Fruit fly (Drosophila melanogaster) whole organism, embryonic: ENCODE results near the gene stv.
A peak's percentile ranks its signal among the peaks of the same experiment; 100 is the strongest.

ENCODE experiments used
- CG10209 ChIP-seq: fragments of 200-800 bp; sonication (Bioruptor generic); optimal IDR thresholded peaks from 3 replicates; lab custom pipeline; 2017; ENCODE audit warnings: missing biosample characterization, mild to moderate bottlenecking, missing genetic modification characterization, missing genetic modification reagents
- CG10267 ChIP-seq: fragments of 200-800 bp; sonication (Bioruptor generic); optimal IDR thresholded peaks from 2 replicates; lab custom pipeline; 2018; ENCODE audit warnings: missing biosample characterization, mild to moderate bottlenecking, missing genetic modification characterization, moderate library complexity
- CG10979 ChIP-seq: fragments of 200-800 bp; sonication (Bioruptor generic); optimal IDR thresholded peaks from 2 replicates; lab custom pipeline; 2018; ENCODE audit warnings: missing biosample characterization, mild to moderate bottlenecking, missing genetic modification characterization, moderate library complexity
- CG11085 ChIP-seq: fragments of 200-800 bp; sonication (Bioruptor generic); IDR thresholded peaks from 2 replicates; pipeline ENCODE4 v1.3.6; 2022; ENCODE audit warnings: missing biosample characterization, missing genetic modification characterization
- CG12769 ChIP-seq: fragments of 200-800 bp; sonication (Bioruptor generic); optimal IDR thresholded peaks from 2 replicates; lab custom pipeline; 2019; ENCODE audit warnings: missing biosample characterization, mild to moderate bottlenecking, missing genetic modification characterization, moderate library complexity
- CG13894 ChIP-seq: fragments of 200-800 bp; sonication (Bioruptor generic); optimal IDR thresholded peaks from 3 replicates; lab custom pipeline; 2018; ENCODE audit warnings: missing biosample characterization, mild to moderate bottlenecking, missing genetic modification characterization, moderate library complexity
- CG17829 ChIP-seq: fragments of 200-800 bp; optimal IDR thresholded peaks from 2 replicates; lab custom pipeline; 2019; ENCODE audit warnings: missing biosample characterization, mild to moderate bottlenecking, missing genetic modification characterization, moderate library complexity
- CG1832 ChIP-seq: fragments of 200-800 bp; sonication (Bioruptor generic); optimal IDR thresholded peaks from 2 replicates; lab custom pipeline; 2017; ENCODE audit warnings: missing biosample characterization, mild to moderate bottlenecking, missing genetic modification characterization, inconsistent platforms
- CG2120 ChIP-seq: fragments of 200-800 bp; sonication (Bioruptor generic); optimal IDR thresholded peaks from 3 replicates; lab custom pipeline; 2016; ENCODE audit warnings: missing biosample characterization, missing genetic modification characterization
- CG31365 ChIP-seq: fragments of 200-800 bp; sonication (Bioruptor generic); optimal IDR thresholded peaks from 2 replicates; lab custom pipeline; 2018; ENCODE audit warnings: missing biosample characterization, mild to moderate bottlenecking, missing genetic modification characterization
- CG33213 ChIP-seq: fragments of 200-800 bp; sonication (Bioruptor generic); optimal IDR thresholded peaks from 3 replicates; lab custom pipeline; 2016; ENCODE audit warnings: missing biosample characterization, missing genetic modification characterization
- CG4328 ChIP-seq: fragments of 200-800 bp; sonication (Bioruptor generic); optimal IDR thresholded peaks from 3 replicates; lab custom pipeline; 2017; ENCODE audit warnings: missing biosample characterization, missing genetic modification reagents, missing genetic modification characterization
- CG4854 ChIP-seq: fragments of 200-800 bp; sonication (Bioruptor generic); optimal IDR thresholded peaks from 2 replicates; lab custom pipeline; 2016; ENCODE audit warnings: missing biosample characterization, missing genetic modification characterization, inconsistent platforms
- CG6272 ChIP-seq: fragments of 200-800 bp; sonication (Bioruptor generic); IDR thresholded peaks from 2 replicates; pipeline ENCODE4 v1.3.6; 2022; ENCODE audit warnings: missing biosample characterization, missing genetic modification characterization
- CG6683 ChIP-seq: fragments of 200-800 bp; sonication (Bioruptor generic); optimal IDR thresholded peaks from 2 replicates; lab custom pipeline; 2017; ENCODE audit warnings: missing biosample characterization, mild to moderate bottlenecking, missing genetic modification characterization, missing genetic modification reagents
- CG6854 ChIP-seq: fragments of 200-800 bp; sonication (Bioruptor generic); optimal IDR thresholded peaks from 3 replicates; lab custom pipeline; 2017; ENCODE audit warnings: missing biosample characterization, mild to moderate bottlenecking, missing genetic modification characterization
- CG7357 ChIP-seq: fragments of 200-800 bp; sonication (Bioruptor generic); IDR thresholded peaks from 3 replicates; pipeline ENCODE4 v1.3.6; 2022; ENCODE audit warnings: missing biosample characterization, missing genetic modification characterization
- CG7372 ChIP-seq: fragments of 200-800 bp; sonication (Bioruptor generic); IDR thresholded peaks from 2 replicates; pipeline ENCODE4 v1.3.6; 2022; ENCODE audit warnings: missing biosample characterization, missing genetic modification characterization
- CG7928 ChIP-seq: fragments of 200-800 bp; sonication (Bioruptor generic); optimal IDR thresholded peaks from 2 replicates; lab custom pipeline; 2017; ENCODE audit warnings: missing biosample characterization, mild to moderate bottlenecking, missing genetic modification characterization
- CG8944 ChIP-seq: fragments of 200-800 bp; sonication (Bioruptor generic); optimal IDR thresholded peaks from 3 replicates; lab custom pipeline; 2016; ENCODE audit warnings: missing biosample characterization, missing genetic modification characterization
- CHES-1-like ChIP-seq: fragments of 200-800 bp; sonication (Bioruptor generic); optimal IDR thresholded peaks from 2 replicates; lab custom pipeline; 2016; ENCODE audit warnings: missing biosample characterization, missing genetic modification characterization
- Camta ChIP-seq: fragments of 200-800 bp; sonication (Bioruptor generic); optimal IDR thresholded peaks from 2 replicates; lab custom pipeline; 2016; ENCODE audit warnings: missing biosample characterization, missing genetic modification characterization
- Dll ChIP-seq: fragments of 200-800 bp; sonication (Bioruptor generic); IDR thresholded peaks from 4 replicates; pipeline ENCODE4 v1.3.6; 2022; ENCODE audit warnings: missing biosample characterization, missing genetic modification characterization; ENCODE audit not compliant: partially characterized antibody
- Dref ChIP-seq: fragments of 200-800 bp; sonication (Bioruptor generic); IDR thresholded peaks from 2 replicates; pipeline ENCODE4 v1.3.6; 2022; ENCODE audit warnings: missing biosample characterization, missing genetic modification characterization
- Hr78 ChIP-seq, 2 experiments: fragments of 200-800 bp in 1 of 2; fragments of >200 bp in 1 of 2; sonication (Bioruptor generic) in 1 of 2; optimal IDR thresholded peaks; 2 replicates each; lab custom pipeline; 2017 to 2019; ENCODE audit warnings: missing biosample characterization in 2 of 2, missing genetic modification characterization in 2 of 2, mild to moderate bottlenecking in 1 of 2, moderate library complexity in 1 of 2
- Sox100B ChIP-seq: fragments of 200-800 bp; sonication (Bioruptor generic); optimal IDR thresholded peaks from 3 replicates; lab custom pipeline; 2018; ENCODE audit warnings: missing biosample characterization, mild to moderate bottlenecking, missing genetic modification characterization
- Xrp1 ChIP-seq: fragments of 200-800 bp; sonication (Bioruptor generic); IDR thresholded peaks from 2 replicates; pipeline ENCODE4 v1.3.6; 2022; ENCODE audit warnings: missing biosample characterization, missing genetic modification characterization
- bab2 ChIP-seq: fragments of 200-800 bp; sonication (Bioruptor generic); optimal IDR thresholded peaks from 2 replicates; lab custom pipeline; 2016; ENCODE audit warnings: missing biosample characterization, missing genetic modification characterization
- bbx ChIP-seq: fragments of 200-800 bp; sonication (Bioruptor generic); IDR thresholded peaks from 2 replicates; pipeline ENCODE4 v1.3.6; 2022; ENCODE audit warnings: missing biosample characterization, missing genetic modification characterization; ENCODE audit not compliant: partially characterized antibody
- bsh ChIP-seq, 2 experiments: fragments of 200-800 bp; sonication (Bioruptor generic); optimal IDR thresholded peaks; 2 replicates each; lab custom pipeline; 2017 to 2018; ENCODE audit warnings: mild to moderate bottlenecking in 2 of 2, missing biosample characterization in 2 of 2, missing genetic modification characterization in 2 of 2, moderate library complexity in 1 of 2
- cwo ChIP-seq: fragments of 200-800 bp; sonication (Bioruptor generic); optimal IDR thresholded peaks from 3 replicates; lab custom pipeline; 2017; ENCODE audit warnings: missing biosample characterization, missing genetic modification characterization, mild to moderate bottlenecking, moderate library complexity, missing genetic modification reagents
- dati ChIP-seq: fragments of 200-800 bp; sonication (Bioruptor generic); IDR thresholded peaks from 2 replicates; pipeline ENCODE4 v1.3.6; 2022; ENCODE audit warnings: missing biosample characterization, missing genetic modification characterization
- gcm ChIP-seq: fragments of 200-800 bp; sonication (Bioruptor generic); optimal IDR thresholded peaks from 2 replicates; lab custom pipeline; 2019; ENCODE audit warnings: missing biosample characterization, mild to moderate bottlenecking, missing genetic modification characterization, moderate library complexity
- hb ChIP-seq: fragments of 200-800 bp; sonication (Bioruptor generic); IDR thresholded peaks from 3 replicates; pipeline ENCODE4 v1.3.6; 2022; ENCODE audit warnings: missing biosample characterization, missing genetic modification characterization; ENCODE audit not compliant: partially characterized antibody
- jumu ChIP-seq: fragments of 200-800 bp; sonication (Bioruptor generic); optimal IDR thresholded peaks from 3 replicates; lab custom pipeline; 2016; ENCODE audit warnings: missing biosample characterization, missing genetic modification characterization
- lmd ChIP-seq: fragments of 200-800 bp; sonication (Bioruptor generic); IDR thresholded peaks from 2 replicates; pipeline ENCODE4 v1.3.6; 2022; ENCODE audit warnings: missing biosample characterization, missing genetic modification characterization
- luna ChIP-seq: fragments of 200-800 bp; sonication (Bioruptor generic); optimal IDR thresholded peaks from 2 replicates; lab custom pipeline; 2016; ENCODE audit warnings: missing biosample characterization, missing genetic modification characterization
- mirr ChIP-seq: fragments of 200-800 bp; sonication (Bioruptor generic); optimal IDR thresholded peaks from 3 replicates; lab custom pipeline; 2018; ENCODE audit warnings: missing biosample characterization, mild to moderate bottlenecking, missing genetic modification characterization
- nerfin-2 ChIP-seq: fragments of 200-800 bp; sonication (Bioruptor generic); IDR thresholded peaks from 2 replicates; pipeline ENCODE4 v1.3.6; 2022; ENCODE audit warnings: missing biosample characterization, missing genetic modification characterization; ENCODE audit not compliant: partially characterized antibody
- odd ChIP-seq: fragments of 200-800 bp; sonication (Bioruptor generic); optimal IDR thresholded peaks from 2 replicates; lab custom pipeline; 2017; ENCODE audit warnings: missing biosample characterization, mild to moderate bottlenecking, missing genetic modification characterization
- onecut ChIP-seq: fragments of 200-800 bp; sonication (Bioruptor generic); IDR thresholded peaks from 2 replicates; pipeline ENCODE4 v1.3.6; 2022; ENCODE audit warnings: missing biosample characterization, missing genetic modification characterization
- pnt ChIP-seq: fragments of 200-800 bp; sonication (Bioruptor generic); optimal IDR thresholded peaks from 3 replicates; lab custom pipeline; 2016; ENCODE audit warnings: missing biosample characterization, missing genetic modification characterization
- schlank ChIP-seq: fragments of 200-800 bp; sonication (Bioruptor generic); optimal IDR thresholded peaks from 2 replicates; lab custom pipeline; 2018; ENCODE audit warnings: missing biosample characterization, mild to moderate bottlenecking, missing genetic modification characterization
- stwl ChIP-seq: fragments of 200-800 bp; sonication (Bioruptor generic); optimal IDR thresholded peaks from 3 replicates; lab custom pipeline; 2018; ENCODE audit warnings: missing biosample characterization, mild to moderate bottlenecking, missing genetic modification characterization, moderate library complexity
- tap ChIP-seq: fragments of 200-800 bp; optimal IDR thresholded peaks from 3 replicates; lab custom pipeline; 2019; ENCODE audit warnings: missing biosample characterization, mild to moderate bottlenecking, missing genetic modification characterization, moderate library complexity
- unc-4 ChIP-seq: fragments of 200-800 bp; sonication (Bioruptor generic); IDR thresholded peaks from 2 replicates; pipeline ENCODE4 v1.3.6; 2022; ENCODE audit warnings: missing biosample characterization, missing genetic modification characterization; ENCODE audit not compliant: partially characterized antibody
- vvl ChIP-seq: fragments of 200-800 bp; sonication (Bioruptor generic); IDR thresholded peaks from 2 replicates; pipeline ENCODE4 v1.3.6; 2022; ENCODE audit warnings: missing biosample characterization, missing genetic modification characterization

stv gene

DNA sequence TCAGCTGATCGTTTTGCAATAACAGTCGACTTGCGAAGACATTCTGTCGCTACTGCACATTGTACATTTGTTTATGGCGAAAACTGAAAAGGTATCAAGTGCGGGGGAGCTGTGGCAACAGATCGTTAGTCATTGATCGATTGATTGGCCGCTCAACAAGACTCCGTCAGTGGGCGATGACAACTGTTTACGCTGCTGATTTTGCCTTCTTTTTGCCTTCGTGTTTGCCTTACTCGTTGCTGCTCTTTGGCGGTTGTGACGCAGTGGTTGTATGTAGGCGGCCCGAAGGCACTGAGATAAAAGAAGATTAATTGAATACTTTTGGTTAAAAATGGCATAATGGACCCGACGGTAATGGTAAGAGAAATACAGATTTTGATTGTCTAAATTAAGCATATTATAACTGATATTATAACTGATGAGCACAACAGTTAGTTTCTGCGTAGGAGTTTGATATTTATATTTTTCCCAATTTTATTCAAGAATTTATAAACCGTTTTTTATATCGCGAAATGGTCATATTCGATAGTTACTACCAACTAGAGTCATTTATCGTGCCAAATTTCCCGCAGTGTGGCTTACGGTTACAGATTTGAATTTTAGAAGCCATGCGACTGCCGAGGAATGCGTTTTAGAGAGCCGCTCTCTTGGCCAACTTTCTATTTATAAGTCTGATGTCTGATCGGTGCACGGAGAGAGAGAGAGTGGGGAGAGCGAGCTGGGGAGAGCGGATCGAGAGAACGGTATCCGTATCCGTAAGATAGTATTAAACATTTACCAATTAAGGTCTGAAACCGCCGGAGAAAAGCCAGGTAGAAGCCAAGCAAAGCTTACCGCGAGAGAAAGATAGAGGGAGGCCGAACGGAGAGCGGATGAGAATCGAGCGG is 532 bp upstream of the stv start (continued):
- peak; percentile 39 for TF ChIP-seq CG12769 (tag; lab: Kevin White, UChicago)
- TF ChIP-seq luna (GFP tag; lab: Kevin White, UChicago) = no peak
- TF ChIP-seq CG13894 (tag; lab: Kevin White, UChicago) = no peak
- TF ChIP-seq CG10267 (tag; lab: Kevin White, UChicago) = peak; percentile 84
- TF ChIP-seq CG7372 (GFP tag; lab: Robert Waterston, UW) = peak; percentile 71; the same call in 1 of the 2 replicates
- peak; percentile 93 for TF ChIP-seq CG10209 (GFP tag; lab: Kevin White, UChicago)
- peak; percentile 11 for TF ChIP-seq CHES-1-like (GFP tag; lab: Kevin White, UChicago)
- TF ChIP-seq CG6272 (GFP tag; lab: Robert Waterston, UW) = peak; percentile 64
- TF ChIP-seq CG33213 = peak; percentile 65
- TF ChIP-seq Sox100B (GFP tag; lab: Kevin White, UChicago) = peak; percentile 96
- peak; percentile 67 for TF ChIP-seq bab2 (GFP tag; lab: Kevin White, UChicago)
- TF ChIP-seq bsh (GFP tag; optimal IDR thresholded peaks at IDR 0.05; lab: Kevin White, UChicago) = peak; percentile 90 to 91
- TF ChIP-seq Hr78 (GFP tag; optimal IDR thresholded peaks at IDR 0.05; lab: Kevin White, UChicago) = peak in 1 of 2 experiments; percentile 83
- TF ChIP-seq CG1832 (GFP tag; lab: Kevin White, UChicago) = no peak
- peak; percentile 88 for TF ChIP-seq cwo (GFP tag; lab: Kevin White, UChicago)
- TF ChIP-seq Dll (GFP tag; lab: Robert Waterston, UW) = peak; percentile 80
- TF ChIP-seq CG4854 (GFP tag; lab: Kevin White, UChicago) = peak; percentile 79
- TF ChIP-seq CG4328 (GFP tag; lab: Kevin White, UChicago) = peak; percentile 88
- TF ChIP-seq CG8944 (GFP tag; lab: Kevin White, UChicago) = peak; percentile 59
- peak; percentile 88 for TF ChIP-seq tap
- TF ChIP-seq CG10979 (tag; lab: Kevin White, UChicago) = peak; percentile 93
- TF ChIP-seq Camta (GFP tag; lab: Kevin White, UChicago) = peak; percentile 60
- peak; percentile 79 for TF ChIP-seq CG6683 (GFP tag; lab: Kevin White, UChicago)
- peak; percentile 78 for TF ChIP-seq CG6854 (GFP tag; lab: Kevin White, UChicago)
- TF ChIP-seq CG17829 (tag; lab: Kevin White, UChicago) = peak; percentile 92
- TF ChIP-seq Dref (GFP tag; lab: Robert Waterston, UW) = no peak
- TF ChIP-seq pnt (GFP tag; lab: Kevin White, UChicago) = peak; percentile 55
- peak; percentile 89 for TF ChIP-seq vvl
- peak; percentile 84 for TF ChIP-seq gcm
- peak; percentile 62 for TF ChIP-seq CG7928 (GFP tag; lab: Kevin White, UChicago)
- TF ChIP-seq CG2120 (GFP tag; lab: Kevin White, UChicago) = peak; percentile 89
- TF ChIP-seq onecut = peak; percentile 69
- peak; percentile 40 for TF ChIP-seq CG31365
- TF ChIP-seq bbx = no peak
- no peak for TF ChIP-seq mirr (GFP tag; lab: Kevin White, UChicago)
- no peak for TF ChIP-seq stwl (tag; lab: Kevin White, UChicago)
- TF ChIP-seq unc-4 (GFP tag; lab: Robert Waterston, UW) = peak; percentile 64; the same call in 1 of the 2 replicates
- peak; percentile 85 for TF ChIP-seq Xrp1 (GFP tag; lab: Robert Waterston, UW)
- no peak for TF ChIP-seq nerfin-2 (GFP tag; lab: Robert Waterston, UW)
- TF ChIP-seq hb (GFP tag; lab: Robert Waterston, UW) = no peak
- peak; percentile 70 for TF ChIP-seq CG11085 (GFP tag; lab: Robert Waterston, UW)
- peak; percentile 78; the same call in 2 of the 3 replicates for TF ChIP-seq CG7357
- peak; percentile 92 for TF ChIP-seq lmd (GFP tag; lab: Robert Waterston, UW)
- peak; percentile 63 for TF ChIP-seq schlank (tag; lab: Kevin White, UChicago)
- TF ChIP-seq jumu = peak; percentile 57
- peak; percentile 85 for TF ChIP-seq odd (GFP tag; lab: Kevin White, UChicago)
- TF ChIP-seq dati (GFP tag; lab: Robert Waterston, UW) = peak; percentile 39; the same call in 1 of the 2 replicates
